ENCODE assay signal across 2 fruit fly cellular contexts in genomic region chr3L:7104485-7104884, dm6.
TF ChIP-seq lines count a peak whose summit lies in the region.

No protein-coding gene starts in this region.

- no peak for TF ChIP-seq CTCF in whole organism, embryonic (GFP tag; optimal IDR thresholded peaks at IDR 0.05; lab: Kevin White, UChicago)

TF ChIP-seq in whole organism, embryonic, 481 proteins besides CTCF, POLR2A, EP300 and RAD21:
- TF ChIP-seq Elba2 (GFP tag; optimal IDR thresholded peaks at IDR 0.05; lab: Kevin White, UChicago): no peak
- TF ChIP-seq CG2889 (GFP tag; IDR thresholded peaks at IDR 0.05; lab: Robert Waterston, UW): 0 out of 3 replicates have a peak, but pooled peaks have one; percentile 21
- peak; percentile 93 for TF ChIP-seq Ets65A (GFP tag; lab: Kevin White, UChicago)

TF ChIP-seq in whole organism, prepupa, 60 proteins besides CTCF, POLR2A, EP300 and RAD21:
- TF ChIP-seq cyc (GFP tag; optimal IDR thresholded peaks at IDR 0.05; lab: Kevin White, UChicago): no peak
- TF ChIP-seq Eip78C (GFP tag; lab: Kevin White, UChicago): peak; percentile 17
TF ChIP-seq in whole organism, prepupa: peak in this region for 1.
